Worm (Caenorhabditis elegans) whole organism, L4 larva: ENCODE data around the gene rps-23.

Source experiments
- F10B5.3 ChIP-seq: sonication (generic microtip); optimal IDR thresholded peaks from 2 replicates; lab custom pipeline; 2016; ENCODE audit warnings: mild to moderate bottlenecking, missing genetic modification characterization, missing compliant biosample characterization
- F26F4.8 ChIP-seq: fragments of 200-800 bp; sonication (Bioruptor generic); conservative IDR thresholded peaks from 2 replicates; pipeline ENCODE4 v1.3.6; 2022; ENCODE audit warnings: missing genetic modification characterization, missing compliant biosample characterization
- F37D6.2 ChIP-seq: sonication (generic microtip); optimal IDR thresholded peaks from 2 replicates; lab custom pipeline; 2016; ENCODE audit warnings: mild to moderate bottlenecking, missing genetic modification characterization, missing compliant biosample characterization
- F44E2.7 ChIP-seq: fragments of 200-800 bp; sonication (Bioruptor generic); IDR thresholded peaks from 2 replicates; pipeline ENCODE4 v2.1.2; 2022; ENCODE audit warnings: missing genetic modification characterization, missing compliant biosample characterization
- Y75B8A.6 ChIP-seq: fragments of 200-800 bp; sonication (Bioruptor generic); IDR thresholded peaks from 2 replicates; pipeline ENCODE4 v1.3.6; 2022; ENCODE audit warnings: missing genetic modification reagents, missing genetic modification characterization, missing compliant biosample characterization
- ces-1 ChIP-seq: fragments of 150-350 bp; sonication (generic microtip); optimal IDR thresholded peaks from 4 replicates; lab custom pipeline; 2014; ENCODE audit warnings: missing biosample characterization, missing genetic modification reagents, missing genetic modification characterization
- ctbp-1 ChIP-seq: fragments of 200-800 bp; sonication (Bioruptor generic); IDR thresholded peaks from 2 replicates; pipeline ENCODE4 v1.3.6; 2022; ENCODE audit warnings: missing genetic modification reagents, missing genetic modification characterization, missing compliant biosample characterization
- daf-12 ChIP-seq: fragments of 150-350 bp; optimal IDR thresholded peaks from 2 replicates; lab custom pipeline; 2014; ENCODE audit warnings: missing biosample characterization, missing genetic modification reagents, missing genetic modification characterization
- daf-8 ChIP-seq: fragments of 200-800 bp; sonication (Bioruptor generic); IDR thresholded peaks from 2 replicates; pipeline ENCODE4 v1.3.6; 2022; ENCODE audit warnings: missing genetic modification characterization, missing compliant biosample characterization
- dmd-6 ChIP-seq: fragments of 200-800 bp; sonication (Bioruptor generic); IDR thresholded peaks from 2 replicates; pipeline ENCODE4 v1.3.6; 2022; ENCODE audit warnings: missing genetic modification reagents, missing genetic modification characterization, missing compliant biosample characterization
- dpl-1 ChIP-seq: fragments of 150-350 bp; optimal IDR thresholded peaks from 2 replicates; lab custom pipeline; 2014; ENCODE audit warnings: missing biosample characterization, missing genetic modification reagents, missing genetic modification characterization
- fkh-10 ChIP-seq: fragments of 150-350 bp; optimal IDR thresholded peaks from 2 replicates; lab custom pipeline; 2014; ENCODE audit warnings: missing biosample characterization, missing genetic modification reagents, missing genetic modification characterization
- fos-1 ChIP-seq: fragments of 150-350 bp; optimal IDR thresholded peaks from 2 replicates; lab custom pipeline; 2014; ENCODE audit warnings: missing biosample characterization, missing genetic modification characterization
- gei-8 ChIP-seq: fragments of 200-800 bp; sonication (Bioruptor generic); optimal IDR thresholded peaks from 2 replicates; lab custom pipeline; 2018; ENCODE audit warnings: mild to moderate bottlenecking, missing genetic modification characterization, missing compliant biosample characterization
- hlh-30 ChIP-seq: sonication (generic microtip); optimal IDR thresholded peaks from 2 replicates; lab custom pipeline; 2017; ENCODE audit warnings: antibody characterized with exemption, mild to moderate bottlenecking, missing genetic modification characterization, missing compliant biosample characterization; ENCODE audit not compliant: insufficient read depth
- lim-7 ChIP-seq: fragments of 200-800 bp; sonication (Bioruptor generic); IDR thresholded peaks from 2 replicates; pipeline ENCODE4 v1.3.6; 2022; ENCODE audit warnings: missing genetic modification characterization, missing compliant biosample characterization
- lin-38 ChIP-seq: fragments of 200-800 bp; sonication (Bioruptor generic); IDR thresholded peaks from 2 replicates; pipeline ENCODE4 v1.3.6; 2022; ENCODE audit warnings: missing genetic modification reagents, missing genetic modification characterization, missing compliant biosample characterization
- lin-39 ChIP-seq: fragments of 150-350 bp; optimal IDR thresholded peaks from 2 replicates; lab custom pipeline; 2014; ENCODE audit warnings: missing biosample characterization, missing genetic modification reagents, missing genetic modification characterization
- lir-3 ChIP-seq: sonication (generic microtip); optimal IDR thresholded peaks from 2 replicates; lab custom pipeline; 2016; ENCODE audit warnings: mild to moderate bottlenecking, missing genetic modification characterization, missing compliant biosample characterization
- lsy-2 ChIP-seq, 2 experiments: fragments of 150-350 bp in 1 of 2; sonication (generic microtip) in 1 of 2; optimal IDR thresholded peaks; 2 replicates each; lab custom pipeline; 2014 to 2017; ENCODE audit warnings: missing biosample characterization in 2 of 2, missing genetic modification characterization in 2 of 2
- madf-5 ChIP-seq, 2 experiments: fragments of 200-800 bp; sonication (Bioruptor generic); IDR thresholded peaks; 2 replicates each; pipeline ENCODE4 v1.3.6; 2022; ENCODE audit warnings: missing compliant biosample characterization in 2 of 2, missing genetic modification characterization in 2 of 2
- madf-9 ChIP-seq: fragments of 200-800 bp; sonication (Bioruptor generic); conservative IDR thresholded peaks from 2 replicates; pipeline ENCODE4 v1.3.6; 2022; ENCODE audit warnings: missing genetic modification reagents, missing genetic modification characterization, missing compliant biosample characterization
- mes-2 ChIP-seq: sonication (generic microtip); optimal IDR thresholded peaks from 2 replicates; lab custom pipeline; 2016; ENCODE audit warnings: missing genotype, mild to moderate bottlenecking, missing genetic modification characterization, missing compliant biosample characterization; ENCODE audit not compliant: poor library complexity, severe bottlenecking
- mxl-2 ChIP-seq: fragments of 200-800 bp; sonication (Bioruptor generic); conservative IDR thresholded peaks from 2 replicates; pipeline ENCODE4 v1.3.6; 2022; ENCODE audit warnings: missing genetic modification reagents, missing genetic modification characterization, missing compliant biosample characterization
- mxl-3 ChIP-seq: fragments of 200-800 bp; sonication (Bioruptor generic); optimal IDR thresholded peaks from 2 replicates; lab custom pipeline; 2018; ENCODE audit warnings: mild to moderate bottlenecking, missing genetic modification characterization, missing compliant biosample characterization
- nhr-10 ChIP-seq: fragments of 150-350 bp; optimal IDR thresholded peaks from 2 replicates; lab custom pipeline; 2014; ENCODE audit warnings: missing biosample characterization, missing genetic modification characterization
- nhr-111 ChIP-seq: fragments of 200-800 bp; sonication (Bioruptor generic); optimal IDR thresholded peaks from 2 replicates; lab custom pipeline; 2018; ENCODE audit warnings: mild to moderate bottlenecking, missing genetic modification characterization, missing compliant biosample characterization
- nhr-237 ChIP-seq: sonication (generic microtip); optimal IDR thresholded peaks from 2 replicates; lab custom pipeline; 2017; ENCODE audit warnings: missing biosample characterization, missing genetic modification characterization
- nhr-42 ChIP-seq: fragments of 200-800 bp; sonication (Bioruptor generic); IDR thresholded peaks from 2 replicates; pipeline ENCODE4 v1.3.6; 2022; ENCODE audit warnings: missing genetic modification characterization, missing compliant biosample characterization
- nhr-48 ChIP-seq: sonication (generic microtip); optimal IDR thresholded peaks from 2 replicates; lab custom pipeline; 2016; ENCODE audit warnings: mild to moderate bottlenecking, missing genetic modification characterization, missing compliant biosample characterization
- pqm-1 ChIP-seq: sonication (generic microtip); optimal IDR thresholded peaks from 2 replicates; lab custom pipeline; 2017; ENCODE audit warnings: missing biosample characterization, missing genetic modification characterization
- set-16 ChIP-seq: fragments of 200-800 bp; sonication (Bioruptor generic); IDR thresholded peaks from 2 replicates; pipeline ENCODE4 v1.3.6; 2022; ENCODE audit warnings: missing genetic modification reagents, missing genetic modification characterization, missing compliant biosample characterization
- snpc-4 ChIP-seq: fragments of 150-350 bp; optimal IDR thresholded peaks from 2 replicates; lab custom pipeline; 2014; ENCODE audit warnings: missing biosample characterization, missing genetic modification characterization
- spr-1 ChIP-seq: sonication (generic microtip); optimal IDR thresholded peaks from 2 replicates; lab custom pipeline; 2016; ENCODE audit warnings: mild to moderate bottlenecking, missing genetic modification characterization, missing compliant biosample characterization
- spr-3 ChIP-seq: fragments of 200-800 bp; sonication (Bioruptor generic); optimal IDR thresholded peaks from 2 replicates; lab custom pipeline; 2018; ENCODE audit warnings: mild to moderate bottlenecking, missing genetic modification characterization, missing compliant biosample characterization
- unc-130 ChIP-seq: sonication (generic microtip); optimal IDR thresholded peaks from 2 replicates; lab custom pipeline; 2016; ENCODE audit warnings: missing genetic modification reagents, missing genetic modification characterization, missing compliant biosample characterization
- unc-62 ChIP-seq, 3 experiments: fragments of 150-350 bp in 1 of 3; sonication (generic microtip); optimal IDR thresholded peaks in 2 of 3; peaks in 1 of 3; 1 replicate in 1 of 3; 2 replicates in 2 of 3; lab custom pipeline; 2014 to 2017; ENCODE audit warnings: missing biosample characterization in 3 of 3, missing genetic modification characterization in 3 of 3, missing genetic modification reagents in 3 of 3, missing genotype in 1 of 3
- zip-11 ChIP-seq: fragments of 200-800 bp; sonication (Bioruptor generic); IDR thresholded peaks from 2 replicates; pipeline ENCODE4 v1.3.6; 2022; ENCODE audit warnings: missing genetic modification characterization, missing compliant biosample characterization

The rps-23 gene

ce11 chrIV:12360742-12361195 is 30.1 kb downstream of the rps-23 start, which contains the start of gene sec-24.2:
sec-24.2 (minus strand) TSS chrIV:12360792.
- peak; percentile 1 for TF ChIP-seq unc-130 (GFP tag; lab: Kevin White, UChicago)
- TF ChIP-seq nhr-237 (tag; lab: Kevin White, UChicago): no peak

ce11 chrIV:12359979-12360378 is 30.9 kb downstream of the rps-23 start:
- TF ChIP-seq zip-11: no peak
- 0 out of 4 replicates have a peak, but pooled peaks of 1 of the 2 experiments have one; percentile 3 for TF ChIP-seq madf-5 (GFP tag; IDR thresholded peaks at IDR 0.05; lab: Robert Waterston, UW)
- no peak for TF ChIP-seq snpc-4 (tag; lab: Kevin White, UChicago)
- TF ChIP-seq set-16 (GFP tag; lab: Robert Waterston, UW): peak; percentile 71
- no peak for TF ChIP-seq Y75B8A.6
- no peak for TF ChIP-seq spr-1 (tag; lab: Kevin White, UChicago)
- no peak for TF ChIP-seq nhr-48
- TF ChIP-seq pqm-1 (tag; lab: Kevin White, UChicago): no peak
- TF ChIP-seq nhr-10 (tag; lab: Kevin White, UChicago): no peak
- TF ChIP-seq lim-7 (GFP tag; lab: Robert Waterston, UW): no peak
- TF ChIP-seq nhr-42 (GFP tag; lab: Robert Waterston, UW): no peak

ce11 chrIV:12350235-12350634 is 40.6 kb downstream of the rps-23 start:
- no peak for TF ChIP-seq madf-5 (GFP tag; IDR thresholded peaks at IDR 0.05; lab: Robert Waterston, UW)
- TF ChIP-seq lir-3: no peak
- TF ChIP-seq fkh-10 (GFP tag; lab: Kevin White, UChicago): peak; percentile 62
- TF ChIP-seq lin-39 (tag; lab: Kevin White, UChicago): no peak
- no peak for TF ChIP-seq snpc-4 (tag; lab: Kevin White, UChicago)
- TF ChIP-seq spr-1 (tag; lab: Kevin White, UChicago): no peak
- no peak for TF ChIP-seq mxl-3
- TF ChIP-seq lsy-2 (tag; optimal IDR thresholded peaks at IDR 0.05; lab: Kevin White, UChicago): no peak
- no peak for TF ChIP-seq madf-9 (GFP tag; lab: Robert Waterston, UW)
- TF ChIP-seq unc-62 (GFP tag; optimal IDR thresholded peaks at IDR 0.05 in 1 of 2; lab: Kevin White, UChicago): peak in 1 of 2 experiments; percentile 56
- no peak for TF ChIP-seq unc-62 (tag; optimal IDR thresholded peaks at IDR 0.05; lab: Kevin White, UChicago)
- TF ChIP-seq ces-1 (GFP tag; lab: Kevin White, UChicago): no peak
- no peak for TF ChIP-seq spr-3

ce11 chrIV:12349639-12350038 is 41.2 kb downstream of the rps-23 start, which contains the start of gene best-22:
best-22 (plus strand) TSS chrIV:12349939.
- TF ChIP-seq nhr-237 (tag; lab: Kevin White, UChicago) (no peak), dpl-1 (GFP tag; lab: Kevin White, UChicago) (no peak), dmd-6 (GFP tag; lab: Robert Waterston, UW) (no peak), gei-8 (GFP tag; lab: Kevin White, UChicago) (no peak), F10B5.3 (tag; lab: Kevin White, UChicago) (no peak), fos-1 (no peak), mes-2 (no peak), F37D6.2 (tag; lab: Kevin White, UChicago) (no peak), Y75B8A.6 (no peak), F44E2.7 (GFP tag; lab: Robert Waterston, UW) (no peak), daf-8 (GFP tag; lab: Robert Waterston, UW) (no peak), unc-62 (GFP tag; optimal IDR thresholded peaks at IDR 0.05 in 1 of 2; lab: Kevin White, UChicago) (no peak), unc-62 (tag; optimal IDR thresholded peaks at IDR 0.05; lab: Kevin White, UChicago) (no peak), hlh-30 (no peak), ctbp-1 (GFP tag; lab: Robert Waterston, UW) (no peak), nhr-10 (tag; lab: Kevin White, UChicago) (no peak), lin-38 (GFP tag; lab: Robert Waterston, UW) (no peak), F26F4.8 (GFP tag; lab: Robert Waterston, UW) (no peak), nhr-111 (GFP tag; lab: Kevin White, UChicago) (no peak), daf-12 (no peak), mxl-2 (GFP tag; lab: Robert Waterston, UW) (no peak)
